Worm (Caenorhabditis elegans) whole organism, midembryonic: ENCODE data around the gene unc-39.

Source experiments
- T22C8.4 ChIP-seq: fragments of 200-800 bp; sonication (Bioruptor generic); IDR thresholded peaks from 2 replicates; pipeline ENCODE4 v1.3.6; 2022; ENCODE audit warnings: missing genetic modification characterization, missing compliant biosample characterization
- flt-1 ChIP-seq: fragments of 200-800 bp; sonication (Bioruptor generic); IDR thresholded peaks from 2 replicates; pipeline ENCODE4 v1.3.6; 2022; ENCODE audit warnings: missing genetic modification characterization, missing compliant biosample characterization
- klf-2 ChIP-seq: fragments of 200-800 bp; sonication (Bioruptor generic); conservative IDR thresholded peaks from 2 replicates; pipeline ENCODE4 v1.3.6; 2022; ENCODE audit warnings: missing genetic modification reagents, missing genetic modification characterization, missing compliant biosample characterization
- med-1 ChIP-seq: sonication (generic microtip); optimal IDR thresholded peaks from 2 replicates; lab custom pipeline; 2017; ENCODE audit warnings: missing genetic modification characterization, mild to moderate bottlenecking, missing compliant biosample characterization, antibody characterized with exemption, missing genetic modification reagents; ENCODE audit not compliant: insufficient read depth
- ztf-23 ChIP-seq: fragments of 200-800 bp; sonication (Bioruptor generic); IDR thresholded peaks from 2 replicates; pipeline ENCODE4 v1.3.6; 2022; ENCODE audit warnings: missing genetic modification reagents, missing genetic modification characterization, missing compliant biosample characterization
- ztf-29 ChIP-seq: fragments of 200-800 bp; sonication (Bioruptor generic); IDR thresholded peaks from 2 replicates; pipeline ENCODE4 v1.3.6; 2022; ENCODE audit warnings: missing genetic modification reagents, missing genetic modification characterization, missing compliant biosample characterization

DNA sequence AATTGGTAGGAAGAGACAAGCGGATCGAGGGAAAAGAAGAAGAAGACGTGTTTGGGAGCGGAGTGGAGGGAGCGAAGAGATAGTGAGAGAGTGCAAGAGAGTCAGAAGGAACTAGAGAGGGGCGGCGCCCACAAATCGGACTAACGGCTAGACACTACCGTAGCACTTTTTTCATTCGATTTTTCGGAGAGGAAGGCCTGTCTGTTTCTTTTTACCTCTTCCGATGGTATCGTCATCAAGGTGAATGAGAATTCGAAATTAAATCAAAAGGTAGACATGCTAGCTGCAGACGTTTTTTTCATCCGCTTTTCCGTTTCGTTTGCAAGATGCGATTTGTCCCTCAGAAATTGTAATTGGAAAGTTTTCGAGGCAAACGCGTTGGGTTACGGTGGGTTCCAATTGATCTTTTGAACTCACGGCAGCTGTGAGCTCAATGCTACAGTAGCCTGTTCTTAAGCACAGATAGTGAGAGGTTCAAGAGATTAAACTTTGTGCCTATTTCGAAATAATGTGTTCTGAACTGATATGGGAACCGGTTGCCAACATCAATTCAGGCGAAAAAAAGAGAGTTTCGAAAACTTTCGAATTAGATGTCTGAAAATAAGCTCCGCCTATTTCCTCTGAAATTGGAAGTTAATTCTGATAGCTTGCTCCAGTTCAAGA is 8.2 kb upstream of the unc-39 start:
- no peak for TF ChIP-seq T22C8.4 (GFP tag; lab: Robert Waterston, UW)
- no peak for TF ChIP-seq flt-1
- no peak for TF ChIP-seq ztf-23
- no peak for TF ChIP-seq ztf-29 (GFP tag; lab: Robert Waterston, UW)
- no peak for TF ChIP-seq klf-2 (GFP tag; lab: Robert Waterston, UW)
- no peak for TF ChIP-seq med-1 (GFP tag; lab: Kevin White, UChicago)
